Worm (Caenorhabditis elegans) whole organism, L4 larva: ENCODE data around the gene pcn-1.

Experiments
- D1046.2 ChIP-seq: fragments of 200-800 bp; sonication (Bioruptor generic); IDR thresholded peaks from 2 replicates; pipeline ENCODE4 v1.3.6; 2022; ENCODE audit warnings: missing genetic modification characterization, missing compliant biosample characterization
- R02D3.7 ChIP-seq: fragments of 150-350 bp; sonication (generic microtip); optimal IDR thresholded peaks from 3 replicates; lab custom pipeline; 2014; ENCODE audit warnings: missing biosample characterization, missing genetic modification characterization
- Y105C5A.15 ChIP-seq: fragments of 200-800 bp; sonication (Bioruptor generic); IDR thresholded peaks from 2 replicates; pipeline ENCODE4 v1.3.6; 2022; ENCODE audit warnings: missing genetic modification characterization, missing compliant biosample characterization
- Y48G9A.11 ChIP-seq: fragments of 200-800 bp; sonication (Bioruptor generic); IDR thresholded peaks from 2 replicates; pipeline ENCODE4 v1.3.6; 2022; ENCODE audit warnings: missing genetic modification reagents, missing genetic modification characterization, missing compliant biosample characterization
- Y75B8A.6 ChIP-seq: fragments of 200-800 bp; sonication (Bioruptor generic); IDR thresholded peaks from 2 replicates; pipeline ENCODE4 v1.3.6; 2022; ENCODE audit warnings: missing genetic modification reagents, missing genetic modification characterization, missing compliant biosample characterization
- aly-2 ChIP-seq: sonication (generic microtip); optimal IDR thresholded peaks from 2 replicates; lab custom pipeline; 2018; ENCODE audit warnings: missing biosample characterization, missing genetic modification characterization
- arid-1 ChIP-seq: fragments of 200-800 bp; sonication (Bioruptor generic); conservative IDR thresholded peaks from 2 replicates; pipeline ENCODE4 v1.3.6; 2022; ENCODE audit warnings: missing genetic modification reagents, missing genetic modification characterization, missing compliant biosample characterization
- ceh-32 ChIP-seq: sonication (generic microtip); optimal IDR thresholded peaks from 2 replicates; lab custom pipeline; 2016; ENCODE audit warnings: mild to moderate bottlenecking, missing genetic modification characterization, missing compliant biosample characterization; ENCODE audit not compliant: poor library complexity
- ces-1 ChIP-seq: fragments of 150-350 bp; sonication (generic microtip); optimal IDR thresholded peaks from 4 replicates; lab custom pipeline; 2014; ENCODE audit warnings: missing biosample characterization, missing genetic modification reagents, missing genetic modification characterization
- daf-16 ChIP-seq, 3 experiments: sonication (generic microtip); optimal IDR thresholded peaks; 2 replicates each; lab custom pipeline; 2016 to 2017; ENCODE audit warnings: missing genetic modification characterization in 3 of 3, missing genetic modification reagents in 3 of 3, mild to moderate bottlenecking in 2 of 3, missing compliant biosample characterization in 2 of 3, missing biosample characterization in 1 of 3, moderate library complexity in 1 of 3
- daf-19 ChIP-seq: fragments of 200-800 bp; sonication (Bioruptor generic); conservative IDR thresholded peaks from 2 replicates; pipeline ENCODE4 v1.3.6; 2022; ENCODE audit warnings: missing genetic modification characterization, missing compliant biosample characterization
- daf-8 ChIP-seq: fragments of 200-800 bp; sonication (Bioruptor generic); IDR thresholded peaks from 2 replicates; pipeline ENCODE4 v1.3.6; 2022; ENCODE audit warnings: missing genetic modification characterization, missing compliant biosample characterization
- dmd-9 ChIP-seq: fragments of 200-800 bp; sonication (Bioruptor generic); IDR thresholded peaks from 2 replicates; pipeline ENCODE4 v1.3.6; 2022; ENCODE audit warnings: missing genetic modification reagents, missing genetic modification characterization, missing compliant biosample characterization
- dpl-1 ChIP-seq: fragments of 150-350 bp; optimal IDR thresholded peaks from 2 replicates; lab custom pipeline; 2014; ENCODE audit warnings: missing biosample characterization, missing genetic modification reagents, missing genetic modification characterization
- duxl-1 ChIP-seq: sonication (generic microtip); optimal IDR thresholded peaks from 2 replicates; lab custom pipeline; 2016; ENCODE audit warnings: mild to moderate bottlenecking, missing genetic modification characterization, moderate library complexity, missing compliant biosample characterization; ENCODE audit not compliant: poor library complexity
- egl-27 ChIP-seq: sonication (generic microtip); optimal IDR thresholded peaks from 3 replicates; lab custom pipeline; 2017; ENCODE audit warnings: missing biosample characterization, missing genetic modification reagents, missing genetic modification characterization
- egl-43 ChIP-seq: fragments of 200-800 bp; sonication (Bioruptor generic); IDR thresholded peaks from 2 replicates; pipeline ENCODE4 v1.3.6; 2022; ENCODE audit warnings: missing genetic modification reagents, missing genetic modification characterization, missing compliant biosample characterization
- fkh-10 ChIP-seq: fragments of 150-350 bp; optimal IDR thresholded peaks from 2 replicates; lab custom pipeline; 2014; ENCODE audit warnings: missing biosample characterization, missing genetic modification reagents, missing genetic modification characterization
- hlh-30 ChIP-seq: sonication (generic microtip); optimal IDR thresholded peaks from 2 replicates; lab custom pipeline; 2017; ENCODE audit warnings: antibody characterized with exemption, mild to moderate bottlenecking, missing genetic modification characterization, missing compliant biosample characterization; ENCODE audit not compliant: insufficient read depth
- lim-7 ChIP-seq: fragments of 200-800 bp; sonication (Bioruptor generic); IDR thresholded peaks from 2 replicates; pipeline ENCODE4 v1.3.6; 2022; ENCODE audit warnings: missing genetic modification characterization, missing compliant biosample characterization
- lin-29 ChIP-seq: fragments of 200-800 bp; sonication (Bioruptor generic); IDR thresholded peaks from 2 replicates; pipeline ENCODE4 v1.3.6; 2022; ENCODE audit warnings: missing genetic modification reagents, missing genetic modification characterization, missing compliant biosample characterization
- lin-38 ChIP-seq: fragments of 200-800 bp; sonication (Bioruptor generic); IDR thresholded peaks from 2 replicates; pipeline ENCODE4 v1.3.6; 2022; ENCODE audit warnings: missing genetic modification reagents, missing genetic modification characterization, missing compliant biosample characterization
- lir-3 ChIP-seq: sonication (generic microtip); optimal IDR thresholded peaks from 2 replicates; lab custom pipeline; 2016; ENCODE audit warnings: mild to moderate bottlenecking, missing genetic modification characterization, missing compliant biosample characterization
- lsy-2 ChIP-seq, 2 experiments: fragments of 150-350 bp in 1 of 2; sonication (generic microtip) in 1 of 2; optimal IDR thresholded peaks; 2 replicates each; lab custom pipeline; 2014 to 2017; ENCODE audit warnings: missing biosample characterization in 2 of 2, missing genetic modification characterization in 2 of 2
- madf-9 ChIP-seq: fragments of 200-800 bp; sonication (Bioruptor generic); conservative IDR thresholded peaks from 2 replicates; pipeline ENCODE4 v1.3.6; 2022; ENCODE audit warnings: missing genetic modification reagents, missing genetic modification characterization, missing compliant biosample characterization
- mdt-29 ChIP-seq: fragments of 200-800 bp; sonication (Bioruptor generic); IDR thresholded peaks from 2 replicates; pipeline ENCODE4 v1.3.6; 2022; ENCODE audit warnings: missing genetic modification reagents, missing genetic modification characterization, missing compliant biosample characterization
- mes-2 ChIP-seq: sonication (generic microtip); optimal IDR thresholded peaks from 2 replicates; lab custom pipeline; 2016; ENCODE audit warnings: missing genotype, mild to moderate bottlenecking, missing genetic modification characterization, missing compliant biosample characterization; ENCODE audit not compliant: poor library complexity, severe bottlenecking
- nhr-10 ChIP-seq: fragments of 150-350 bp; optimal IDR thresholded peaks from 2 replicates; lab custom pipeline; 2014; ENCODE audit warnings: missing biosample characterization, missing genetic modification characterization
- nhr-11 ChIP-seq: fragments of 150-350 bp; optimal IDR thresholded peaks from 2 replicates; lab custom pipeline; 2014; ENCODE audit warnings: missing biosample characterization, missing genetic modification characterization
- nhr-237 ChIP-seq: sonication (generic microtip); optimal IDR thresholded peaks from 2 replicates; lab custom pipeline; 2017; ENCODE audit warnings: missing biosample characterization, missing genetic modification characterization
- nhr-28 ChIP-seq: fragments of 150-350 bp; optimal IDR thresholded peaks from 2 replicates; lab custom pipeline; 2014; ENCODE audit warnings: missing biosample characterization, missing genetic modification characterization
- nhr-48 ChIP-seq: sonication (generic microtip); optimal IDR thresholded peaks from 2 replicates; lab custom pipeline; 2016; ENCODE audit warnings: mild to moderate bottlenecking, missing genetic modification characterization, missing compliant biosample characterization
- nhr-6 ChIP-seq: fragments of 150-350 bp; optimal IDR thresholded peaks from 2 replicates; lab custom pipeline; 2014; ENCODE audit warnings: missing biosample characterization, missing genetic modification characterization
- nhr-76 ChIP-seq: fragments of 150-350 bp; optimal IDR thresholded peaks from 2 replicates; lab custom pipeline; 2014; ENCODE audit warnings: missing biosample characterization, missing genetic modification characterization
- nhr-77 ChIP-seq: fragments of 150-350 bp; optimal IDR thresholded peaks from 2 replicates; lab custom pipeline; 2014; ENCODE audit warnings: missing biosample characterization, missing genetic modification characterization
- pqm-1 ChIP-seq: sonication (generic microtip); optimal IDR thresholded peaks from 2 replicates; lab custom pipeline; 2017; ENCODE audit warnings: missing biosample characterization, missing genetic modification characterization
- rbr-2 ChIP-seq: sonication (generic microtip); optimal IDR thresholded peaks from 2 replicates; lab custom pipeline; 2016; ENCODE audit warnings: missing genotype, missing genetic modification characterization, missing compliant biosample characterization
- saeg-2 ChIP-seq: fragments of 200-800 bp; sonication (Bioruptor generic); IDR thresholded peaks from 2 replicates; pipeline ENCODE4 v1.3.6; 2022; ENCODE audit warnings: missing genetic modification reagents, missing genetic modification characterization, missing compliant biosample characterization
- set-16 ChIP-seq: fragments of 200-800 bp; sonication (Bioruptor generic); IDR thresholded peaks from 2 replicates; pipeline ENCODE4 v1.3.6; 2022; ENCODE audit warnings: missing genetic modification reagents, missing genetic modification characterization, missing compliant biosample characterization
- snpc-1.2 ChIP-seq: fragments of 200-800 bp; sonication (Bioruptor generic); IDR thresholded peaks from 2 replicates; pipeline ENCODE4 v1.3.6; 2022; ENCODE audit warnings: missing genetic modification reagents, missing genetic modification characterization, missing compliant biosample characterization
- snpc-4 ChIP-seq: fragments of 150-350 bp; optimal IDR thresholded peaks from 2 replicates; lab custom pipeline; 2014; ENCODE audit warnings: missing biosample characterization, missing genetic modification characterization
- spr-1 ChIP-seq: sonication (generic microtip); optimal IDR thresholded peaks from 2 replicates; lab custom pipeline; 2016; ENCODE audit warnings: mild to moderate bottlenecking, missing genetic modification characterization, missing compliant biosample characterization
- spr-3 ChIP-seq: fragments of 200-800 bp; sonication (Bioruptor generic); optimal IDR thresholded peaks from 2 replicates; lab custom pipeline; 2018; ENCODE audit warnings: mild to moderate bottlenecking, missing genetic modification characterization, missing compliant biosample characterization
- tag-97 ChIP-seq: fragments of 200-800 bp; sonication (Bioruptor generic); IDR thresholded peaks from 2 replicates; pipeline ENCODE4 v1.3.6; 2022; ENCODE audit warnings: missing genetic modification characterization, missing compliant biosample characterization
- tra-1 ChIP-seq: fragments of 200-800 bp; sonication (Bioruptor generic); IDR thresholded peaks from 2 replicates; pipeline ENCODE4 v1.3.6; 2022; ENCODE audit warnings: missing genetic modification reagents, missing genetic modification characterization, missing compliant biosample characterization
- unc-39 ChIP-seq: sonication (generic microtip); optimal IDR thresholded peaks from 2 replicates; lab custom pipeline; 2017; ENCODE audit warnings: missing biosample characterization, missing genetic modification characterization
- unc-62 ChIP-seq, 3 experiments: fragments of 150-350 bp in 1 of 3; sonication (generic microtip); optimal IDR thresholded peaks in 2 of 3; peaks in 1 of 3; 1 replicate in 1 of 3; 2 replicates in 2 of 3; lab custom pipeline; 2014 to 2017; ENCODE audit warnings: missing biosample characterization in 3 of 3, missing genetic modification characterization in 3 of 3, missing genetic modification reagents in 3 of 3, missing genotype in 1 of 3
- zag-1 ChIP-seq: fragments of 150-350 bp; optimal IDR thresholded peaks from 2 replicates; lab custom pipeline; 2014; ENCODE audit warnings: missing biosample characterization, missing genetic modification characterization
- zfp-3 ChIP-seq: fragments of 200-800 bp; sonication (Bioruptor generic); conservative IDR thresholded peaks from 2 replicates; pipeline ENCODE4 v1.3.6; 2022; ENCODE audit warnings: missing genetic modification reagents, missing genetic modification characterization, missing compliant biosample characterization
- ztf-7 ChIP-seq: fragments of 150-350 bp; optimal IDR thresholded peaks from 2 replicates; lab custom pipeline; 2014; ENCODE audit warnings: missing biosample characterization, missing genetic modification characterization

pcn-1 gene

ce11 chrIV:4049398-4049998 lies at the start of gene pcn-1 (continued):
- TF ChIP-seq rbr-2 (tag; lab: Kevin White, UChicago) (peak; percentile 96), nhr-76 (tag; lab: Kevin White, UChicago) (peak; percentile 56), lsy-2 (tag; optimal IDR thresholded peaks at IDR 0.05; lab: Kevin White, UChicago) (peak; percentile 68 to 96), nhr-237 (tag; lab: Kevin White, UChicago) (no peak), duxl-1 (tag; lab: Kevin White, UChicago) (peak; percentile 87), pqm-1 (no peak), mdt-29 (peak; percentile 86), lin-29 (peak; percentile 88), nhr-11 (tag; lab: Kevin White, UChicago) (peak; percentile 89), nhr-77 (tag; lab: Kevin White, UChicago) (peak; percentile 89), hlh-30 (tag; lab: Kevin White, UChicago) (peak; percentile 85), nhr-6 (tag; lab: Kevin White, UChicago) (peak; percentile 74), Y75B8A.6 (GFP tag; lab: Robert Waterston, UW) (no peak), madf-9 (GFP tag; lab: Robert Waterston, UW) (peak; percentile 86), tra-1 (peak; percentile 86), daf-8 (GFP tag; lab: Robert Waterston, UW) (no peak), arid-1 (GFP tag; lab: Robert Waterston, UW) (peak; percentile 85), snpc-4 (tag; lab: Kevin White, UChicago) (no peak), aly-2 (tag; lab: Kevin White, UChicago) (no peak), tag-97 (no peak), egl-43 (GFP tag; lab: Robert Waterston, UW) (peak; percentile 85), spr-3 (peak; percentile 92), dmd-9 (GFP tag; lab: Robert Waterston, UW) (peak; percentile 90), Y48G9A.11 (GFP tag; lab: Robert Waterston, UW) (peak; percentile 91), snpc-1.2 (GFP tag; lab: Robert Waterston, UW) (peak; percentile 85), lir-3 (tag; lab: Kevin White, UChicago) (peak; percentile 53), saeg-2 (GFP tag; lab: Robert Waterston, UW) (peak; percentile 89), unc-39 (tag; lab: Kevin White, UChicago) (no peak), fkh-10 (GFP tag; lab: Kevin White, UChicago) (peak; percentile 65), R02D3.7 (tag; lab: Kevin White, UChicago) (no peak), set-16 (GFP tag; lab: Robert Waterston, UW) (peak; percentile 48; the same call in 1 of the 2 replicates), nhr-10 (no peak), lin-38 (peak; percentile 94), daf-16 (GFP tag; optimal IDR thresholded peaks at IDR 0.05; lab: Kevin White, UChicago) (peak; percentile 42 to 90), daf-16 (tag; optimal IDR thresholded peaks at IDR 0.05; lab: Kevin White, UChicago) (peak; percentile 31), lim-7 (GFP tag; lab: Robert Waterston, UW) (no peak), nhr-28 (tag; lab: Kevin White, UChicago) (peak; percentile 63), ces-1 (GFP tag; lab: Kevin White, UChicago) (no peak), Y105C5A.15 (GFP tag; lab: Robert Waterston, UW) (0 out of 2 replicates have a peak, but pooled peaks have one; percentile 43), ztf-7 (peak; percentile 78), mes-2 (tag; lab: Kevin White, UChicago) (peak; percentile 91), spr-1 (tag; lab: Kevin White, UChicago) (peak; percentile 93), daf-19 (GFP tag; lab: Robert Waterston, UW) (peak; percentile 91), nhr-48 (tag; lab: Kevin White, UChicago) (peak; percentile 86), D1046.2 (GFP tag; lab: Robert Waterston, UW) (peak; percentile 64; the same call in 1 of the 2 replicates), zfp-3 (GFP tag; lab: Robert Waterston, UW) (peak; percentile 94), unc-62 (GFP tag; optimal IDR thresholded peaks at IDR 0.05 in 1 of 2; lab: Kevin White, UChicago) (peak in 1 of 2 experiments; percentile 97), unc-62 (tag; optimal IDR thresholded peaks at IDR 0.05; lab: Kevin White, UChicago) (no peak), zag-1 (tag; lab: Kevin White, UChicago) (no peak), dpl-1 (GFP tag; lab: Kevin White, UChicago) (peak; percentile 99), egl-27 (no peak), ceh-32 (tag; lab: Kevin White, UChicago) (peak; percentile 49)
